Fruit fly (Drosophila melanogaster): Measurements from ENCODE around the gene CG7029.

CG7029 gene

dm6 chr3R:22732995-22733394 lies 17.7 kb upstream of the CG7029 start:
- no peak for TF ChIP-seq CG17801 (GFP tag; optimal IDR thresholded peaks at IDR 0.05; ENCODE audit: partially characterized antibody)

dm6 chr3R:22733751-22734150 lies 16.9 kb upstream of the CG7029 start, which contains the start of gene Takl2:
Gene Takl2 (minus strand): TSS chr3R:22733851.
- TF ChIP-seq CG17801 (GFP tag; optimal IDR thresholded peaks at IDR 0.05; ENCODE audit: partially characterized antibody) = no peak

dm6 chr3R:22740930-22741329 lies 9.8 kb upstream of the CG7029 start, which contains the start of the genes Dcr-1 and CG6985:
Gene Dcr-1 (minus strand): TSS chr3R:22741091.
Gene CG6985 (plus strand): TSS chr3R:22741150.
- no peak for TF ChIP-seq CG17801 (GFP tag; optimal IDR thresholded peaks at IDR 0.05; ENCODE audit: partially characterized antibody)

- TF ChIP-seq CG17801 (GFP tag; optimal IDR thresholded peaks at IDR 0.05; ENCODE audit: partially characterized antibody) = no peak
Observed at dm6 chr3R:22745432-22745831, 5.3 kb upstream of the CG7029 start, which contains the start of the genes vret and HP1c. Gene vret (minus strand): TSS chr3R:22745581. Gene HP1c (plus strand): TSS chr3R:22745620.

dm6 chr3R:22747423-22748090 lies 3.1 kb upstream of the CG7029 start, which contains the start of gene CG17141:
Gene CG17141 (minus strand): TSS chr3R:22747599.
- TF ChIP-seq CG17801 (GFP tag; optimal IDR thresholded peaks at IDR 0.05; ENCODE audit: partially characterized antibody) = no peak

- no peak for TF ChIP-seq CG17801 (GFP tag; optimal IDR thresholded peaks at IDR 0.05; ENCODE audit: partially characterized antibody)
Observed at dm6 chr3R:22748956-22749355, 1.7 kb upstream of the CG7029 start, which contains the start of gene CG31139. Gene CG31139 (minus strand): TSS chr3R:22749056.

- no peak for TF ChIP-seq CG17801 (GFP tag; optimal IDR thresholded peaks at IDR 0.05; ENCODE audit: partially characterized antibody)
Observed at dm6 chr3R:22750039-22750438, 662 bp upstream of the CG7029 start.

dm6 chr3R:22751111-22751510 lies 410 bp downstream of the CG7029 start:
- no peak for TF ChIP-seq CG17801 (GFP tag; optimal IDR thresholded peaks at IDR 0.05; ENCODE audit: partially characterized antibody)

- TF ChIP-seq CG17801 (GFP tag; optimal IDR thresholded peaks at IDR 0.05; ENCODE audit: partially characterized antibody) = no peak
Observed at dm6 chr3R:22751698-22752097, 997 bp downstream of the CG7029 start.

- no peak for TF ChIP-seq CG17801 (GFP tag; optimal IDR thresholded peaks at IDR 0.05; ENCODE audit: partially characterized antibody)
Observed at dm6 chr3R:22752929-22753328, 2.2 kb downstream of the CG7029 start.

- TF ChIP-seq CG17801 (GFP tag; optimal IDR thresholded peaks at IDR 0.05; ENCODE audit: partially characterized antibody) = no peak
Observed at dm6 chr3R:22753600-22753894, 2.8 kb downstream of the CG7029 start.

- TF ChIP-seq CG17801 (GFP tag; optimal IDR thresholded peaks at IDR 0.05; ENCODE audit: partially characterized antibody) = no peak
Observed at dm6 chr3R:22753895-22754774, 3.4 kb downstream of the CG7029 start.

dm6 chr3R:22755187-22755777 lies 4.6 kb downstream of the CG7029 start:
- no peak for TF ChIP-seq CG17801 (GFP tag; optimal IDR thresholded peaks at IDR 0.05; ENCODE audit: partially characterized antibody)

dm6 chr3R:22756289-22756688 lies 5.6 kb downstream of the CG7029 start:
- no peak for TF ChIP-seq CG17801 (GFP tag; optimal IDR thresholded peaks at IDR 0.05; ENCODE audit: partially characterized antibody)

dm6 chr3R:22757117-22757516 lies 6.4 kb downstream of the CG7029 start:
- no peak for TF ChIP-seq CG17801 (GFP tag; optimal IDR thresholded peaks at IDR 0.05; ENCODE audit: partially characterized antibody)
